Worm (Caenorhabditis elegans) whole organism, mixed stage, embryonic: ENCODE data around the gene nlp-41.

Experiments
- M03D4.4 ChIP-seq: sonication (generic microtip); optimal IDR thresholded peaks from 2 replicates; lab custom pipeline; 2017; ENCODE audit warnings: mild to moderate bottlenecking, missing genetic modification characterization, missing compliant biosample characterization
- bed-3 ChIP-seq: fragments of 200-800 bp; sonication (Bioruptor generic); optimal IDR thresholded peaks from 3 replicates; lab custom pipeline; 2018; ENCODE audit warnings: mild to moderate bottlenecking, missing genetic modification characterization, moderate library complexity, missing compliant biosample characterization
- ceh-39 ChIP-seq: fragments of 150-350 bp; optimal IDR thresholded peaks from 2 replicates; lab custom pipeline; 2014; ENCODE audit warnings: missing biosample characterization, missing genetic modification characterization
- ceh-43 ChIP-seq: fragments of 200-800 bp; sonication (Bioruptor generic); optimal IDR thresholded peaks from 2 replicates; lab custom pipeline; 2018; ENCODE audit warnings: mild to moderate bottlenecking, missing genetic modification characterization, moderate library complexity, missing compliant biosample characterization
- ceh-83 ChIP-seq: fragments of 200-800 bp; sonication (Bioruptor generic); optimal IDR thresholded peaks from 2 replicates; lab custom pipeline; 2018; ENCODE audit warnings: mild to moderate bottlenecking, missing genetic modification characterization, missing compliant biosample characterization
- ces-1 ChIP-seq: fragments of 150-350 bp; optimal IDR thresholded peaks from 2 replicates; lab custom pipeline; 2014; ENCODE audit warnings: missing biosample characterization, missing genetic modification reagents, missing genetic modification characterization
- cnd-1 ChIP-seq: fragments of 200-800 bp; sonication (Bioruptor generic); optimal IDR thresholded peaks from 2 replicates; lab custom pipeline; 2018; ENCODE audit warnings: mild to moderate bottlenecking, missing genetic modification characterization, missing compliant biosample characterization
- drap-1 ChIP-seq: fragments of 200-800 bp; sonication (Bioruptor generic); optimal IDR thresholded peaks from 3 replicates; lab custom pipeline; 2018; ENCODE audit warnings: mild to moderate bottlenecking, missing genetic modification characterization, missing compliant biosample characterization
- elt-1 ChIP-seq: sonication (generic microtip); optimal IDR thresholded peaks from 2 replicates; lab custom pipeline; 2017; ENCODE audit warnings: missing genetic modification characterization, mild to moderate bottlenecking, missing compliant biosample characterization, antibody characterized with exemption, moderate library complexity, borderline replicate concordance; ENCODE audit not compliant: insufficient read depth
- flh-1 ChIP-seq: fragments of 200-800 bp; sonication (Bioruptor generic); optimal IDR thresholded peaks from 2 replicates; lab custom pipeline; 2018; ENCODE audit warnings: mild to moderate bottlenecking, missing genetic modification characterization, moderate library complexity, missing compliant biosample characterization
- ham-2 ChIP-seq: fragments of 200-800 bp; sonication (Bioruptor generic); optimal IDR thresholded peaks from 2 replicates; lab custom pipeline; 2018; ENCODE audit warnings: mild to moderate bottlenecking, missing genetic modification characterization, missing compliant biosample characterization
- hlh-1 ChIP-seq: fragments of 150-350 bp; optimal IDR thresholded peaks from 2 replicates; lab custom pipeline; 2014; ENCODE audit warnings: missing biosample characterization, missing genetic modification reagents, missing genetic modification characterization
- lin-13 ChIP-seq: fragments of 150-350 bp; optimal IDR thresholded peaks from 2 replicates; lab custom pipeline; 2014; ENCODE audit warnings: missing biosample characterization, missing genetic modification characterization
- lsy-2 ChIP-seq: fragments of 150-350 bp; optimal IDR thresholded peaks from 2 replicates; lab custom pipeline; 2014; ENCODE audit warnings: missing biosample characterization, missing genetic modification characterization
- mab-5 ChIP-seq: fragments of 150-350 bp; optimal IDR thresholded peaks from 2 replicates; lab custom pipeline; 2014; ENCODE audit warnings: missing biosample characterization, missing genetic modification characterization
- mep-1 ChIP-seq: fragments of 150-350 bp; optimal IDR thresholded peaks from 2 replicates; lab custom pipeline; 2017; ENCODE audit warnings: missing biosample characterization, missing genetic modification reagents, missing genetic modification characterization, inconsistent platforms
- mls-2 ChIP-seq: sonication (generic microtip); optimal IDR thresholded peaks from 2 replicates; lab custom pipeline; 2016; ENCODE audit warnings: mild to moderate bottlenecking, missing genetic modification characterization, moderate library complexity, missing compliant biosample characterization
- nhr-12 ChIP-seq: fragments of 150-350 bp; optimal IDR thresholded peaks from 2 replicates; lab custom pipeline; 2014; ENCODE audit warnings: missing biosample characterization, missing genetic modification characterization
- nhr-2 ChIP-seq: fragments of 150-350 bp; optimal IDR thresholded peaks from 2 replicates; lab custom pipeline; 2014; ENCODE audit warnings: missing biosample characterization, missing genetic modification characterization
- nhr-76 ChIP-seq: sonication (generic microtip); optimal IDR thresholded peaks from 2 replicates; lab custom pipeline; 2017; ENCODE audit warnings: missing biosample characterization, missing genetic modification characterization
- pha-4 ChIP-seq: fragments of 150-350 bp; optimal IDR thresholded peaks from 2 replicates; lab custom pipeline; 2018; ENCODE audit warnings: missing biosample characterization, missing genetic modification reagents, missing genetic modification characterization
- sem-2 ChIP-seq: fragments of 200-800 bp; sonication (Bioruptor generic); optimal IDR thresholded peaks from 2 replicates; lab custom pipeline; 2018; ENCODE audit warnings: mild to moderate bottlenecking, missing genetic modification characterization, missing compliant biosample characterization
- snpc-4 ChIP-seq: fragments of 150-350 bp; optimal IDR thresholded peaks from 2 replicates; lab custom pipeline; 2014; ENCODE audit warnings: missing biosample characterization, missing genetic modification characterization
- sptf-1 ChIP-seq: sonication (generic microtip); optimal IDR thresholded peaks from 2 replicates; lab custom pipeline; 2017; ENCODE audit warnings: mild to moderate bottlenecking, missing genetic modification characterization, moderate library complexity, missing compliant biosample characterization
- tbx-8 ChIP-seq: fragments of 200-800 bp; sonication (Bioruptor generic); optimal IDR thresholded peaks from 2 replicates; lab custom pipeline; 2018; ENCODE audit warnings: mild to moderate bottlenecking, missing genetic modification characterization, moderate library complexity, missing compliant biosample characterization
- unc-39 ChIP-seq: fragments of 150-350 bp; optimal IDR thresholded peaks from 2 replicates; lab custom pipeline; 2014; ENCODE audit warnings: missing biosample characterization, missing genetic modification characterization
- unc-62 ChIP-seq: fragments of 150-350 bp; optimal IDR thresholded peaks from 2 replicates; lab custom pipeline; 2014; ENCODE audit warnings: missing biosample characterization, missing genetic modification reagents, missing genetic modification characterization
- zip-8 ChIP-seq: fragments of 150-350 bp; optimal IDR thresholded peaks from 2 replicates; lab custom pipeline; 2014; ENCODE audit warnings: missing biosample characterization, missing genetic modification characterization
- ztf-11 ChIP-seq: fragments of 150-350 bp; optimal IDR thresholded peaks from 2 replicates; lab custom pipeline; 2014; ENCODE audit warnings: missing biosample characterization, missing genetic modification characterization

nlp-41 gene

ce11 chrII:14534000-14534399 lies 16.7 kb upstream of the nlp-41 start, which contains the start of gene C04H5.1:
C04H5.1 (plus strand) TSS chrII:14534300.
- no peak for TF ChIP-seq mls-2
- no peak for TF ChIP-seq mep-1 (tag; lab: Kevin White, UChicago)
- no peak for TF ChIP-seq ces-1
- TF ChIP-seq pha-4, result no peak
- no peak for TF ChIP-seq elt-1
- no peak for TF ChIP-seq drap-1 (GFP tag; lab: Kevin White, UChicago)
- TF ChIP-seq snpc-4 (tag; lab: Kevin White, UChicago), result no peak
- no peak for TF ChIP-seq bed-3 (GFP tag; lab: Kevin White, UChicago)
- no peak for TF ChIP-seq lsy-2 (tag; lab: Kevin White, UChicago)
- TF ChIP-seq unc-62, result no peak
- no peak for TF ChIP-seq tbx-8 (GFP tag; lab: Kevin White, UChicago)
- no peak for TF ChIP-seq ceh-83 (GFP tag; lab: Kevin White, UChicago)

ce11 chrII:14537728-14538127 lies 13.0 kb upstream of the nlp-41 start, which contains the start of the genes clec-147 and C04H5.7:
clec-147 (minus strand) TSS chrII:14537828.
C04H5.7 (plus strand) TSS chrII:14537946.
- no peak for TF ChIP-seq sptf-1 (tag; lab: Kevin White, UChicago)
- no peak for TF ChIP-seq zip-8 (tag; lab: Kevin White, UChicago)
- no peak for TF ChIP-seq ces-1
- no peak for TF ChIP-seq M03D4.4 (tag; lab: Kevin White, UChicago)
- TF ChIP-seq nhr-12 (tag; lab: Kevin White, UChicago), result no peak
- no peak for TF ChIP-seq ceh-43 (GFP tag; lab: Kevin White, UChicago)
- TF ChIP-seq bed-3 (GFP tag; lab: Kevin White, UChicago), result no peak
- TF ChIP-seq elt-1, result no peak
- no peak for TF ChIP-seq ztf-11 (tag; lab: Kevin White, UChicago)
- TF ChIP-seq mep-1 (tag; lab: Kevin White, UChicago), result no peak
- no peak for TF ChIP-seq hlh-1 (tag; lab: Kevin White, UChicago)
- TF ChIP-seq mab-5, result no peak
- TF ChIP-seq drap-1 (GFP tag; lab: Kevin White, UChicago), result no peak
- TF ChIP-seq sem-2 (GFP tag; lab: Kevin White, UChicago), result no peak
- TF ChIP-seq, all 35 proteins: peak for 0

DNA sequence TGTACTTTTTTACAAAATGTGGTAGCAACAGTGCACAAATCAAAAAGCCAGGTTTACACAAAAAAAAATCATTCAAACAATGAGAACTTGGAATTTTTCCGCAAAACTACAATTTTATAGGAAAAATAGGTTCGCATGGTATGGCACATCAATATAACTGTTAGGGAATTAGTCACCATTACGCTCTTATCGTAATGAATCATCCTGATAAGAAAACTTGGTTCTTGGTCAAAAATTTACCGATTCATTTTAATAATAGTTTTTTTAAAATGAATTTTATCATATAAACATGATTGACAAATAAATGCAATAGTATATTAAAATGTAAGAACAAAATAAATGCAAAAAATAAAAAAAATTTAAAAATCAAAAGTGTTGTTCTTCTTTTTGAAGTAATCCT lies 10.2 kb upstream of the nlp-41 start:
- TF ChIP-seq ceh-39 (tag; lab: Kevin White, UChicago), result no peak
- no peak for TF ChIP-seq lin-13 (tag; lab: Kevin White, UChicago)
- TF ChIP-seq ham-2 (GFP tag; lab: Kevin White, UChicago), result no peak
- no peak for TF ChIP-seq flh-1 (GFP tag; lab: Kevin White, UChicago)
- no peak for TF ChIP-seq snpc-4 (tag; lab: Kevin White, UChicago)
- TF ChIP-seq tbx-8 (GFP tag; lab: Kevin White, UChicago), result no peak
- no peak for TF ChIP-seq unc-39 (tag; lab: Kevin White, UChicago)
- TF ChIP-seq sptf-1 (tag; lab: Kevin White, UChicago), result no peak
- TF ChIP-seq sem-2 (GFP tag; lab: Kevin White, UChicago), result no peak
- no peak for TF ChIP-seq nhr-76 (tag; lab: Kevin White, UChicago)
- TF ChIP-seq cnd-1 (tag; lab: Kevin White, UChicago), result no peak
- TF ChIP-seq, all 35 proteins: peak for 0

DNA sequence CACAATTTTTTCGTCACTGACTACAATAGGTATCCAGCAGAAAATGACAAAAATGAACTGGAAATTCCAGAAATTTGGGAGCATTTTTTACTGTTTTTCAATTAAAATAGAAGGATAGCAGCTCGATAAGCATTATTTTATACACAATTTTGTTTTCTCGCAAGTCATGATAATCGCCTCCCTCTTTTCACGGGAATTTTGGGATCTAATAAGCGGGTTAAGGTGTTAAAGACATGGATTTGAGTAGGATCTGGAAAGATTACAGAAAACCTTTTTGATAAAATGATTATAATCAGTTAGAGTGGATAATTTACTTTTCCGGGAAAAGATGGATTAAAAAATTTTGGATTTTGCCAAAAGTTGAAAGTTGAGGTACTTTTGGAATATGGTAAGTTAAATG lies 2.0 kb upstream of the nlp-41 start, which contains the start of gene gcy-29:
TSS of gene gcy-29 (minus strand) at position 101 of the 400 bp plus-strand sequence.
- TF ChIP-seq lsy-2 (tag; lab: Kevin White, UChicago) (no peak), mep-1 (tag; lab: Kevin White, UChicago) (no peak), M03D4.4 (tag; lab: Kevin White, UChicago) (no peak), lin-13 (tag; lab: Kevin White, UChicago) (no peak), ztf-11 (tag; lab: Kevin White, UChicago) (no peak)

ce11 chrII:14555019-14555418 lies 4.3 kb downstream of the nlp-41 start:
- TF ChIP-seq nhr-2 (no peak), sptf-1 (tag; lab: Kevin White, UChicago) (no peak), ces-1 (peak; percentile 30), nhr-12 (tag; lab: Kevin White, UChicago) (no peak), snpc-4 (tag; lab: Kevin White, UChicago) (no peak), ceh-39 (tag; lab: Kevin White, UChicago) (no peak), sem-2 (GFP tag; lab: Kevin White, UChicago) (no peak)
- TF ChIP-seq, all 35 proteins: peak for 1
